Worm (Caenorhabditis elegans): Measurements from ENCODE around the gene semo-1.

The semo-1 gene

ce11 chrIV:14106274-14106673, 55.3 kb downstream of the semo-1 start, which contains the start of gene ins-34:
Gene ins-34 (plus strand): TSS chrIV:14106574.
- no peak for TF ChIP-seq ceh-36 (tag; optimal IDR thresholded peaks at IDR 0.05)
